Fruit fly (Drosophila melanogaster): ENCODE results near the gene Col4a1.

- TF ChIP-seq CTCF (optimal IDR thresholded peaks at IDR 0.05) (peak; percentile 40 to 43), CG8478 (optimal IDR thresholded peaks at IDR 0.05) (no peak)
Observed at dm6 chr2L:4997401-4998259, 31.8 kb upstream of the Col4a1 start.

Measured in S2 (cell line).